Worm (Caenorhabditis elegans) whole organism, L2 larva: ENCODE results near the gene srw-10.
A peak's percentile ranks its signal among the peaks of the same experiment; 100 is the strongest.

Experiments
- C34F6.9 ChIP-seq: fragments of 150-350 bp; optimal IDR thresholded peaks from 2 replicates; lab custom pipeline; 2014; ENCODE audit warnings: missing biosample characterization, missing genetic modification characterization
- Y55F3AM.14 ChIP-seq: fragments of 200-800 bp; sonication (Bioruptor generic); optimal IDR thresholded peaks from 2 replicates; lab custom pipeline; 2018; ENCODE audit warnings: mild to moderate bottlenecking, missing genetic modification characterization, missing compliant biosample characterization
- ZK546.5 ChIP-seq: sonication (generic microtip); optimal IDR thresholded peaks from 2 replicates; lab custom pipeline; 2017; ENCODE audit warnings: missing biosample characterization, missing genetic modification characterization
- alr-1 ChIP-seq: fragments of 150-350 bp; optimal IDR thresholded peaks from 2 replicates; lab custom pipeline; 2014; ENCODE audit warnings: missing biosample characterization, missing genetic modification characterization
- aly-2 ChIP-seq: fragments of 150-350 bp; optimal IDR thresholded peaks from 2 replicates; lab custom pipeline; 2014; ENCODE audit warnings: missing biosample characterization, missing genetic modification characterization
- ama-1 ChIP-seq: fragments of 150-350 bp; optimal IDR thresholded peaks from 2 replicates; lab custom pipeline; 2018; ENCODE audit warnings: inconsistent platforms
- blmp-1 ChIP-seq: sonication (generic microtip); optimal IDR thresholded peaks from 2 replicates; lab custom pipeline; 2017; ENCODE audit warnings: missing genetic modification characterization, mild to moderate bottlenecking, missing compliant biosample characterization, antibody characterized with exemption, moderate library complexity; ENCODE audit not compliant: insufficient read depth
- ceh-16 ChIP-seq: fragments of 150-350 bp; optimal IDR thresholded peaks from 2 replicates; lab custom pipeline; 2014; ENCODE audit warnings: missing biosample characterization, missing genetic modification characterization
- ceh-82 ChIP-seq: fragments of 150-350 bp; optimal IDR thresholded peaks from 2 replicates; lab custom pipeline; 2014; ENCODE audit warnings: missing biosample characterization, missing genetic modification characterization
- crh-2 ChIP-seq: sonication (generic microtip); optimal IDR thresholded peaks from 2 replicates; lab custom pipeline; 2017; ENCODE audit warnings: missing biosample characterization, missing genetic modification characterization
- dmd-4 ChIP-seq: sonication (generic microtip); optimal IDR thresholded peaks from 2 replicates; lab custom pipeline; 2017; ENCODE audit warnings: missing biosample characterization, missing genetic modification characterization
- egl-27 ChIP-seq: sonication (generic microtip); optimal IDR thresholded peaks from 3 replicates; lab custom pipeline; 2017; ENCODE audit warnings: missing biosample characterization, missing genetic modification reagents, missing genetic modification characterization
- fos-1 ChIP-seq: fragments of 150-350 bp; optimal IDR thresholded peaks from 2 replicates; lab custom pipeline; 2014; ENCODE audit warnings: missing biosample characterization, missing genetic modification characterization
- gmeb-1 ChIP-seq: fragments of 150-350 bp; optimal IDR thresholded peaks from 2 replicates; lab custom pipeline; 2014; ENCODE audit warnings: missing biosample characterization, missing genetic modification characterization
- lin-11 ChIP-seq: fragments of 150-350 bp; sonication (generic microtip); optimal IDR thresholded peaks from 2 replicates; lab custom pipeline; 2014; ENCODE audit warnings: missing biosample characterization, missing genetic modification characterization, inconsistent platforms, mixed read lengths
- lin-13 ChIP-seq: fragments of 150-350 bp; optimal IDR thresholded peaks from 2 replicates; lab custom pipeline; 2014; ENCODE audit warnings: missing biosample characterization, missing genetic modification reagents, missing genetic modification characterization
- lin-39 ChIP-seq: fragments of 150-350 bp; optimal IDR thresholded peaks from 2 replicates; lab custom pipeline; 2014; ENCODE audit warnings: missing biosample characterization, missing genetic modification reagents, missing genetic modification characterization
- lsy-2 ChIP-seq, 2 experiments: fragments of 150-350 bp in 1 of 2; sonication (generic microtip) in 1 of 2; optimal IDR thresholded peaks; 2 replicates each; lab custom pipeline; 2014 to 2017; ENCODE audit warnings: missing biosample characterization in 2 of 2, missing genetic modification characterization in 2 of 2
- mab-5 ChIP-seq: fragments of 150-350 bp; optimal IDR thresholded peaks from 2 replicates; lab custom pipeline; 2014; ENCODE audit warnings: missing biosample characterization, missing genetic modification characterization
- mbf-1 ChIP-seq: sonication (generic microtip); optimal IDR thresholded peaks from 2 replicates; lab custom pipeline; 2017; ENCODE audit warnings: missing biosample characterization, missing genetic modification characterization
- mdl-1 ChIP-seq, 2 experiments: fragments of 150-350 bp in 1 of 2; sonication (generic microtip) in 1 of 2; optimal IDR thresholded peaks; 2 replicates each; lab custom pipeline; 2017; ENCODE audit warnings: missing biosample characterization in 2 of 2, missing genetic modification characterization in 2 of 2
- nhr-21 ChIP-seq: fragments of 150-350 bp; optimal IDR thresholded peaks from 2 replicates; lab custom pipeline; 2014; ENCODE audit warnings: missing biosample characterization, missing genetic modification characterization
- nhr-237 ChIP-seq: fragments of 150-350 bp; optimal IDR thresholded peaks from 2 replicates; lab custom pipeline; 2014; ENCODE audit warnings: missing biosample characterization, missing genetic modification characterization
- nhr-25 ChIP-seq: fragments of 150-350 bp; sonication (generic microtip); optimal IDR thresholded peaks from 3 replicates; lab custom pipeline; 2014; ENCODE audit warnings: missing biosample characterization, missing genetic modification characterization
- nhr-6 ChIP-seq: fragments of 150-350 bp; optimal IDR thresholded peaks from 2 replicates; lab custom pipeline; 2014; ENCODE audit warnings: missing biosample characterization, missing genetic modification characterization
- nhr-77 ChIP-seq: fragments of 150-350 bp; optimal IDR thresholded peaks from 2 replicates; lab custom pipeline; 2014; ENCODE audit warnings: missing biosample characterization, missing genetic modification characterization
- peb-1 ChIP-seq: fragments of 150-350 bp; optimal IDR thresholded peaks from 2 replicates; lab custom pipeline; 2014; ENCODE audit warnings: missing biosample characterization, missing genetic modification characterization
- sem-4 ChIP-seq: fragments of 150-350 bp; optimal IDR thresholded peaks from 2 replicates; lab custom pipeline; 2014; ENCODE audit warnings: missing biosample characterization, missing genetic modification reagents, missing genetic modification characterization
- skn-1 ChIP-seq: sonication (generic microtip); optimal IDR thresholded peaks from 2 replicates; lab custom pipeline; 2017; ENCODE audit warnings: missing biosample characterization, missing genetic modification characterization
- snpc-4 ChIP-seq: fragments of 150-350 bp; optimal IDR thresholded peaks from 2 replicates; lab custom pipeline; 2014; ENCODE audit warnings: missing biosample characterization, missing genetic modification characterization
- unc-39 ChIP-seq: fragments of 150-350 bp; optimal IDR thresholded peaks from 2 replicates; lab custom pipeline; 2014; ENCODE audit warnings: missing biosample characterization, missing genetic modification characterization
- unc-55 ChIP-seq: fragments of 150-350 bp; sonication (generic microtip); optimal IDR thresholded peaks from 3 replicates; lab custom pipeline; 2014; ENCODE audit warnings: missing biosample characterization, missing genetic modification reagents, missing genetic modification characterization
- unc-62 ChIP-seq: fragments of 150-350 bp; optimal IDR thresholded peaks from 2 replicates; lab custom pipeline; 2014; ENCODE audit warnings: missing biosample characterization, missing genetic modification reagents, missing genetic modification characterization
- zag-1 ChIP-seq: fragments of 150-350 bp; optimal IDR thresholded peaks from 2 replicates; lab custom pipeline; 2014; ENCODE audit warnings: missing biosample characterization, missing genetic modification characterization
- ztf-11 ChIP-seq: sonication (generic microtip); optimal IDR thresholded peaks from 2 replicates; lab custom pipeline; 2017; ENCODE audit warnings: missing biosample characterization, missing genetic modification characterization
- ztf-4 ChIP-seq: fragments of 150-350 bp; optimal IDR thresholded peaks from 2 replicates; lab custom pipeline; 2014; ENCODE audit warnings: missing biosample characterization, missing genetic modification characterization

srw-10 gene

ce11 chrIII:12711682-12712081 lies 43.5 kb upstream of the srw-10 start:
- TF ChIP-seq nhr-77 (tag; lab: Kevin White, UChicago) (no peak), ztf-11 (tag; lab: Kevin White, UChicago) (no peak), ceh-82 (no peak), nhr-21 (tag; lab: Kevin White, UChicago) (no peak), ZK546.5 (tag; lab: Kevin White, UChicago) (no peak), blmp-1 (tag; lab: Kevin White, UChicago) (no peak), nhr-25 (tag; lab: Kevin White, UChicago) (no peak)

DNA sequence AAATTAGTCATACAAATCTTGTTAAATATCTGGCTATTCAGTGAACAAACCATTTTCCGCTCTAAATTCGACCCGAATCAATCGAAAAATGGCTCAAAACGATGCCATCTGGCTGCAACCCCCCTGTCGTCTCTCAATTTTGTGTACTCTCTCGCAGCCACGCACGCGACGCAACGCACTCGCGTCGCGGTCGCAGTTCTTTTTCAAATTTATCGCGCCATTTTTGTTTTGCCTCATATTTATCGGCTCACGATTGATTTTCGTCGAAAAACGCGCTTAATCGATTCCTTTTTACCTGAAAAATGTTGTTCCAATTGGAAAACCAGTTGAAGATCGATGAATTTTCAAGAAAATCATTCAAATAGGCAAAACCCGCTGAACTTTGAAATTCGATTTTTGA lies 41.3 kb upstream of the srw-10 start:
- no peak for TF ChIP-seq unc-39 (tag; lab: Kevin White, UChicago)
- peak; percentile 48 for TF ChIP-seq unc-55
- TF ChIP-seq lsy-2 (tag; optimal IDR thresholded peaks at IDR 0.05; lab: Kevin White, UChicago): peak in 1 of 2 experiments; percentile 43
- peak; percentile 63 for TF ChIP-seq C34F6.9 (tag; lab: Kevin White, UChicago)
- TF ChIP-seq crh-2 (tag; lab: Kevin White, UChicago): peak; percentile 4
- peak; percentile 64 for TF ChIP-seq ama-1 (lab: Kevin White, UChicago)
- TF ChIP-seq unc-62: no peak
- peak; percentile 45 for TF ChIP-seq lin-11 (tag; lab: Kevin White, UChicago)

DNA sequence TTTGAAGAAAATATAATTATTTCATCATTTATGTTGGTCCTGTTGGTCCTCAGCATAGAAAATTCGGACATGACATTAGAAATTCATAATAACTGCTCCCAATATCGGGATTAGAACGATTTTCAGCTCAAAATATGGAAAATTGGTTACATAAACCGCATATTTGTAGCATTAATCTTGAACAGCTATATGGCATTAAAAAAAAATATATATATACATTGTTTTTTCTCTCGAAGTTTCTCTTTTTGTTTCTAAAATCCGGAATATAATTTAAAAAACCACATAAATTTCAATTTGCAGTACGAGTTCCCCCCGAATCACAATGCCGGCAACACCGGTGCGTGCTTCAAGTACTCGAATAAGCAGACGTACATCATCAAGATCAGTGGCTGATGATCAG lies 40.9 kb upstream of the srw-10 start, which contains the start of gene ssl-1:
Gene ssl-1, plus strand, starts transcription at position 301 of the 400 bp plus-strand sequence.
- no peak for TF ChIP-seq skn-1
- TF ChIP-seq dmd-4 (tag; lab: Kevin White, UChicago): no peak
- TF ChIP-seq fos-1: no peak
- TF ChIP-seq mbf-1 (tag; lab: Kevin White, UChicago): no peak
- no peak for TF ChIP-seq ztf-4
- no peak for TF ChIP-seq mab-5 (tag; lab: Kevin White, UChicago)
- no peak for TF ChIP-seq lin-13 (GFP tag; lab: Kevin White, UChicago)
- no peak for TF ChIP-seq nhr-237 (tag; lab: Kevin White, UChicago)
- TF ChIP-seq sem-4: no peak
- TF ChIP-seq nhr-25 (tag; lab: Kevin White, UChicago): no peak
- TF ChIP-seq snpc-4: no peak

DNA sequence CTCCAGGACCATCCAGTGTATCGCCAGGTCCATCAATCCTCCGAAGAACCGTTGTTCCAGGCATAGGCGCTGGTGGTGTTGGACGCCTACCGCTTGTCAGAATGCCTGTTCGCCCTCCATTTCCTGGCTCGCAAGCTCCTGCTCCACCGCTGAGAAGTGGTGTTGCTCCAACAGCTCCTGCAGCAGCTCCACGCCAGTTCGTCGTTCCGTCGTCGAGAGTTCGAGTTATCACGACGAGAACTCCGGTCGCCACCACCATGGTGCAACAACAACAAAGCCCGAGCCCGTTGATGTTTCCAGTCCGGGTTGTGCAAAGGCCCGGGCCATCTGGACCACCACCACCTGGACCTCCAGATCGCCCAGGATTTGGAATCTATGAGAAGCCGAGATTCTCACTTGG lies 27.0 kb upstream of the srw-10 start:
- TF ChIP-seq skn-1 (no peak), unc-39 (tag; lab: Kevin White, UChicago) (no peak), C34F6.9 (tag; lab: Kevin White, UChicago) (no peak)

ce11 chrIII:12738935-12739334 lies 16.2 kb upstream of the srw-10 start:
- TF ChIP-seq gmeb-1 (peak; percentile 50), egl-27 (tag; lab: Kevin White, UChicago) (no peak)

ce11 chrIII:12740313-12740712 lies 14.8 kb upstream of the srw-10 start:
- no peak for TF ChIP-seq alr-1
- TF ChIP-seq zag-1 (tag; lab: Kevin White, UChicago): no peak
- no peak for TF ChIP-seq crh-2 (tag; lab: Kevin White, UChicago)
- no peak for TF ChIP-seq nhr-77 (tag; lab: Kevin White, UChicago)
- TF ChIP-seq Y55F3AM.14 (GFP tag; lab: Kevin White, UChicago): no peak
- no peak for TF ChIP-seq lin-11 (tag; lab: Kevin White, UChicago)
- TF ChIP-seq ztf-11 (tag; lab: Kevin White, UChicago): no peak
- no peak for TF ChIP-seq mdl-1 (tag; optimal IDR thresholded peaks at IDR 0.05; lab: Kevin White, UChicago)
- no peak for TF ChIP-seq aly-2 (tag; lab: Kevin White, UChicago)
- no peak for TF ChIP-seq lin-39 (tag; lab: Kevin White, UChicago)
- no peak for TF ChIP-seq lin-13 (GFP tag; lab: Kevin White, UChicago)
- no peak for TF ChIP-seq mab-5 (tag; lab: Kevin White, UChicago)
- TF ChIP-seq unc-55: no peak
- no peak for TF ChIP-seq unc-62
- TF ChIP-seq nhr-6: no peak
- TF ChIP-seq C34F6.9 (tag; lab: Kevin White, UChicago): no peak
- no peak for TF ChIP-seq ceh-16 (tag; lab: Kevin White, UChicago)
- TF ChIP-seq peb-1 (tag; lab: Kevin White, UChicago): no peak
- TF ChIP-seq nhr-25 (tag; lab: Kevin White, UChicago): no peak
